Fruit fly (Drosophila melanogaster): ENCODE results near the gene eIF4H2.

dm6 chr3R:30746190-30746589 lies 20.3 kb downstream of the eIF4H2 start, which contains the start of gene Npc2h:
- TF ChIP-seq br (GFP tag; optimal IDR thresholded peaks at IDR 0.05) (no peak), lola (GFP tag; optimal IDR thresholded peaks at IDR 0.05) (no peak), CG9705 (GFP tag; optimal IDR thresholded peaks at IDR 0.05) (no peak), pan (optimal IDR thresholded peaks at IDR 0.05) (no peak), woc (GFP tag; optimal IDR thresholded peaks at IDR 0.05) (no peak), Myc (optimal IDR thresholded peaks at IDR 0.05) (no peak), Hr78 (GFP tag; optimal IDR thresholded peaks at IDR 0.05) (no peak), sage (GFP tag; optimal IDR thresholded peaks at IDR 0.05) (no peak), Abd-B (GFP tag; optimal IDR thresholded peaks at IDR 0.05) (no peak), sv (GFP tag; optimal IDR thresholded peaks at IDR 0.05) (no peak), CrebA (GFP tag; optimal IDR thresholded peaks at IDR 0.05; ENCODE audit: borderline replicate concordance) (no peak), ey (GFP tag; optimal IDR thresholded peaks at IDR 0.05) (no peak)

All from whole organism, wandering third instar larva.